Fruit fly (Drosophila melanogaster): ENCODE data around the gene Pif1.

The Pif1 gene

DNA sequence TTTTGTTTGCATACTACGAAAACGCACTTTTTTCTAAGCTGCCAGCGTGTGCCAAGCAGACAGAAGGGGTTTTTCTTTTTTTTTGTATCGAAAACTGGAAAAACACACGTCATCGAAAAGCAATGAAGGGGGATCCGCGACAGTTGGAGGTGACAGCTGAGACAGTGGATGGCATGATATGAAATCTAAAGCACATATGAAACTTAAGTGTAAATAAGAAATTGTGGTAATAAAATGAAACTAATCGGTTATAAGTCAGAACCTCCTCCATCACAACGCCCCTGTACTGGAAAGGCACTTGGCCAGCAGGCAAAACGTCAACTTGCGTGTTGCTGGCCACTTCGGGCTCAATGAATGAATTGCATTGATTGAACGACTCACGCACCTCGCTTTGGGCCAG is 13.9 kb upstream of the Pif1 start:
- TF ChIP-seq br (GFP tag; optimal IDR thresholded peaks at IDR 0.05) (no peak), Jra (GFP tag; optimal IDR thresholded peaks at IDR 0.05) (no peak), Hr83 (GFP tag; optimal IDR thresholded peaks at IDR 0.05; ENCODE audit: poor library complexity, severe bottlenecking) (no peak), sage (GFP tag; optimal IDR thresholded peaks at IDR 0.05) (no peak), Hr78 (GFP tag; optimal IDR thresholded peaks at IDR 0.05) (no peak), lola (GFP tag; optimal IDR thresholded peaks at IDR 0.05) (no peak), CrebA (GFP tag; optimal IDR thresholded peaks at IDR 0.05; ENCODE audit: borderline replicate concordance) (no peak), psq (GFP tag; optimal IDR thresholded peaks at IDR 0.05) (no peak), dl (GFP tag; optimal IDR thresholded peaks at IDR 0.05; ENCODE audit: insufficient read depth in 1 of 2, partially characterized antibody in 2 of 2) (no peak), rgr (GFP tag; optimal IDR thresholded peaks at IDR 0.05) (no peak), tai (GFP tag; optimal IDR thresholded peaks at IDR 0.05) (no peak), h (GFP tag; optimal IDR thresholded peaks at IDR 0.05) (no peak), Myc (optimal IDR thresholded peaks at IDR 0.05) (no peak), CG9705 (GFP tag; optimal IDR thresholded peaks at IDR 0.05) (no peak), dmrt93B (GFP tag; optimal IDR thresholded peaks at IDR 0.05) (no peak), Hnf4 (GFP tag; optimal IDR thresholded peaks at IDR 0.05) (no peak), sv (GFP tag; optimal IDR thresholded peaks at IDR 0.05) (no peak), usp (GFP tag; optimal IDR thresholded peaks at IDR 0.05) (no peak), pan (optimal IDR thresholded peaks at IDR 0.05) (no peak)

DNA sequence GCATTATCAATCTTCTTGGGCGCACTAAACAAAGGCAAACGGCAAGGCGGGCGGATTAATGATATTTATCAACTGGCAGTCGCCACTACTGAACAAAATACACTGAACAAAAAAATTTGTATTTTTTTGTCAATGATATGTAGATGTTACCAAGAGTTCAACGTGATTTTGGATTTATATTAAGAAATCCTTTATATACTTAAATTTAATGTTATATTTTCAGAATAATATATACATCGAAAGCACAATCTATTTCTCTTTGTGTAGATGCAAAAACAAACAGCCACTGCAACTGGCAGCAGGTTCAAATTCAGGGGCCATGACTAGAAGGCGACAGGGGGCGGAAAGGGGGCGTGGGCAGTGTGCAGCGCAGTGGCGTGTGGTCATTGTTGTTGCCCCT is 12.9 kb upstream of the Pif1 start:
- TF ChIP-seq HLH106 (tag; optimal IDR thresholded peaks at IDR 0.05) (peak; percentile 19), Sp1 (GFP tag; optimal IDR thresholded peaks at IDR 0.05) (peak; percentile 18), Hr83 (GFP tag; optimal IDR thresholded peaks at IDR 0.05; ENCODE audit: poor library complexity, severe bottlenecking) (no peak), Dif (GFP tag; optimal IDR thresholded peaks at IDR 0.05; ENCODE audit: partially characterized antibody) (no peak)

DNA sequence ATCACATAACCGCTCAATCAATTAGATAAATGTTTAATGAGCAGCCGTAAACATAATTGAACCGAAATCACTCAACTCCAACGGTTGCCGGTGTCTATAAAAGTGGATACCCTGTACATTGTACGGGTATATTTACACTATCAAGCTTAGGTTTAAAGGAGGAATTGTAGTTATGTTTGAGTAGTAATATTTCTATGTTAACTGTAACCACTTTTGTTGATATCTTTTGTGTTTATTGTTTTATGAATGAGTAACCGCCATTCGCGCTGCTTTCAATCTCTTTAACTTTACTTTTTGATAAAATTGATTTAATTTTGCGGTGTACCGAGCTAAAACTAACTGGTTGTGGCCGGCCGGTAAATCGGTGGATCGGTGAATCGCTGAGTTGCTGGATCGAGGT is 12.2 kb upstream of the Pif1 start:
- no peak for TF ChIP-seq brk (GFP tag; optimal IDR thresholded peaks at IDR 0.05)
- no peak for TF ChIP-seq Mio (GFP tag; optimal IDR thresholded peaks at IDR 0.05)
- TF ChIP-seq pan (optimal IDR thresholded peaks at IDR 0.05): no peak
- no peak for TF ChIP-seq rgr (GFP tag; optimal IDR thresholded peaks at IDR 0.05)
- no peak for TF ChIP-seq OdsH (GFP tag; optimal IDR thresholded peaks at IDR 0.05)
- no peak for TF ChIP-seq usp (GFP tag; optimal IDR thresholded peaks at IDR 0.05)
- no peak for TF ChIP-seq CG9705 (GFP tag; optimal IDR thresholded peaks at IDR 0.05)

DNA sequence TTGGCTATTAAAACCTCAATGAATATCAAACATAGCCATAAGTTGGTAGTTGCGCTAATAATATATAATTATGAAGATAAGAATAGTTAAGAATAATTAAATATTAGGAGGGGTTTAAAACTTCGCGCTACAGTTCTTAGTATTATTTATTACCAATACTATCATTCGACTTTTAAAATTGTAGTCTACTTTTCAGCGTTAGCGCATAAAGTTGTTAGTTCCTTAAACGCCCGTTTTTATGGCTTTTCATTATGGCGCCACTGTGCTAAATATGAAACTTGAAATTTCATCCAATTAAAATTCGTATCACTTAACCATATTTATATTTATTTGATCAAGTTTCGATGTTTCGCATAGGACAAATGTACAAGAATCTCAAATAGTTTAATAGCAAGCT is 10.6 kb upstream of the Pif1 start:
- TF ChIP-seq br (GFP tag; optimal IDR thresholded peaks at IDR 0.05) (no peak), Hnf4 (GFP tag; optimal IDR thresholded peaks at IDR 0.05) (peak; percentile 27), Dif (GFP tag; optimal IDR thresholded peaks at IDR 0.05; ENCODE audit: partially characterized antibody) (no peak), Abd-B (GFP tag; optimal IDR thresholded peaks at IDR 0.05) (no peak), CG9705 (GFP tag; optimal IDR thresholded peaks at IDR 0.05) (no peak), Myc (optimal IDR thresholded peaks at IDR 0.05) (peak; percentile 91), h (GFP tag; optimal IDR thresholded peaks at IDR 0.05) (no peak), fru (GFP tag; optimal IDR thresholded peaks at IDR 0.05) (no peak), brk (GFP tag; optimal IDR thresholded peaks at IDR 0.05) (peak; percentile 25)

DNA sequence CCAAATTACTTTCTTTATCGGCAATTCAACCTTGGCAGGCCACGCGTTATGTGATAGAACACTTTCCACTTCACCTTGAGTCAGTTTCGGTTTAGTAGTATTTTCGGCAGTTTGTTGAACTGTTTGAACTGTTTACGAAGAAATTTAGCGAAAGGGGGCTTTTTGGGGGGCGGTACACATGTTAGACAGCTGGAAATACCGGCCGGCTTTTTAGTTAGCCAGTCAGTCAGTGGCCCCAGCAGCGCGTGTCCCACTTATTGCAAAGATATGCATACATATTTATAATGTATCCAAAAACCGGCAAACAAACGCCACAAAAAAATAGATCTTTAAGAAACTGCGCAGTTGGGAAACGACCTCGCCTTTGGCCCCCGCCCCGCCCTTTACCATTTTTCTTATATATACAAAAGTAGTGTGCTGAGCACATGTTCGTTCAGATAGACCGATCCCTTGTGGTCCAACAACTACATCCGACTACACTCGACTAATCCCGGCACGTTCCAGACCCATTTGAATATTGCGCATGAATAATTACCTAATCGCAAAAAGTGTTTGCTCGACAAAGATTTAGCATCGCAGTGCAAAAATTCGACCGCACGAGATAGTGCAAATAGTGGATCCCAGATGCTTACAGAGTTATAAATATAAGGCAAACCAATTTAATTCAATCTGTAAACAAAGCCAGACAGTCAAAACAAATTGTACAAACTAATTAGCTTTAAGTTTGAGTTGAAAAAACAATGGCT is 10.1 kb upstream of the Pif1 start:
- peak; percentile 62 for TF ChIP-seq h (GFP tag; optimal IDR thresholded peaks at IDR 0.05)
- peak; percentile 53 for TF ChIP-seq woc (GFP tag; optimal IDR thresholded peaks at IDR 0.05)
- TF ChIP-seq Mio (GFP tag; optimal IDR thresholded peaks at IDR 0.05): no peak
- peak; percentile 51 for TF ChIP-seq Jra (GFP tag; optimal IDR thresholded peaks at IDR 0.05)
- TF ChIP-seq Hr83 (GFP tag; optimal IDR thresholded peaks at IDR 0.05; ENCODE audit: poor library complexity, severe bottlenecking): peak; percentile 50
- TF ChIP-seq Hnf4 (GFP tag; optimal IDR thresholded peaks at IDR 0.05): peak; percentile 26
- TF ChIP-seq Rel (GFP tag; optimal IDR thresholded peaks at IDR 0.05): no peak
- TF ChIP-seq Rel (tag; optimal IDR thresholded peaks at IDR 0.05): peak; percentile 78
- no peak for TF ChIP-seq Dfd (GFP tag; optimal IDR thresholded peaks at IDR 0.05)
